Worm (Caenorhabditis elegans) whole organism, L1 larva: ENCODE data around the gene shc-3.

Source experiments
- C16A3.4 ChIP-seq: fragments of 150-350 bp; optimal IDR thresholded peaks from 2 replicates; lab custom pipeline; 2014; ENCODE audit warnings: missing biosample characterization, missing genetic modification characterization
- F16B12.6 ChIP-seq: fragments of 150-350 bp; optimal IDR thresholded peaks from 2 replicates; lab custom pipeline; 2014; ENCODE audit warnings: missing biosample characterization, missing genetic modification characterization
- aha-1 ChIP-seq: fragments of 150-350 bp; optimal IDR thresholded peaks from 2 replicates; lab custom pipeline; 2014; ENCODE audit warnings: missing biosample characterization, missing genetic modification characterization
- alr-1 ChIP-seq: fragments of 200-800 bp; sonication (Bioruptor generic); optimal IDR thresholded peaks from 2 replicates; lab custom pipeline; 2018; ENCODE audit warnings: borderline replicate concordance, mild to moderate bottlenecking, missing genetic modification characterization, missing compliant biosample characterization
- ama-1 ChIP-seq: fragments of 150-350 bp; optimal IDR thresholded peaks from 2 replicates; lab custom pipeline; 2014
- blmp-1 ChIP-seq: fragments of 150-350 bp; optimal IDR thresholded peaks from 2 replicates; lab custom pipeline; 2014; ENCODE audit warnings: missing biosample characterization, missing genetic modification characterization
- ceh-63 ChIP-seq: fragments of 200-800 bp; sonication (Bioruptor generic); optimal IDR thresholded peaks from 2 replicates; lab custom pipeline; 2018; ENCODE audit warnings: mild to moderate bottlenecking, missing genetic modification characterization, missing compliant biosample characterization
- ceh-8 ChIP-seq: fragments of 200-800 bp; sonication (Bioruptor generic); optimal IDR thresholded peaks from 2 replicates; lab custom pipeline; 2018; ENCODE audit warnings: mild to moderate bottlenecking, missing genetic modification characterization, moderate library complexity, missing compliant biosample characterization
- ceh-82 ChIP-seq, 3 experiments: fragments of 150-350 bp in 1 of 3; sonication (generic microtip) in 2 of 3; optimal IDR thresholded peaks; 2 replicates each; lab custom pipeline; 2014 to 2017; ENCODE audit warnings: missing biosample characterization in 3 of 3, missing genetic modification characterization in 3 of 3
- ceh-90 ChIP-seq: sonication (generic microtip); optimal IDR thresholded peaks from 2 replicates; lab custom pipeline; 2016; ENCODE audit warnings: missing genetic modification characterization, missing compliant biosample characterization
- dpl-1 ChIP-seq, 3 experiments: fragments of 150-350 bp in 2 of 3; sonication (generic microtip) in 1 of 3; optimal IDR thresholded peaks; 2 replicates each; lab custom pipeline; 2014 to 2017; ENCODE audit warnings: missing biosample characterization in 3 of 3, missing genetic modification characterization in 3 of 3, missing genetic modification reagents in 3 of 3
- dsc-1 ChIP-seq: sonication (generic microtip); optimal IDR thresholded peaks from 2 replicates; lab custom pipeline; 2016; ENCODE audit warnings: mild to moderate bottlenecking, missing genetic modification characterization, missing compliant biosample characterization
- efl-3 ChIP-seq: fragments of 200-800 bp; sonication (Bioruptor generic); optimal IDR thresholded peaks from 2 replicates; lab custom pipeline; 2018; ENCODE audit warnings: mild to moderate bottlenecking, missing genetic modification characterization, missing compliant biosample characterization
- egl-13 ChIP-seq: sonication (generic microtip); optimal IDR thresholded peaks from 2 replicates; lab custom pipeline; 2016; ENCODE audit warnings: missing genotype, missing genetic modification reagents, missing genetic modification characterization, missing compliant biosample characterization
- egl-27 ChIP-seq, 2 experiments: fragments of 150-350 bp in 1 of 2; sonication (generic microtip); optimal IDR thresholded peaks; 3 replicates each; lab custom pipeline; 2017 to 2018; ENCODE audit warnings: missing biosample characterization in 2 of 2, missing genetic modification characterization in 2 of 2, missing genetic modification reagents in 2 of 2
- elt-2 ChIP-seq: sonication (generic microtip); optimal IDR thresholded peaks from 2 replicates; lab custom pipeline; 2016; ENCODE audit warnings: missing genetic modification characterization, mild to moderate bottlenecking, inconsistent platforms, missing compliant biosample characterization, missing genetic modification reagents
- ets-5 ChIP-seq: fragments of 200-800 bp; sonication (Bioruptor generic); IDR thresholded peaks from 2 replicates; pipeline ENCODE4 v1.3.6; 2022; ENCODE audit warnings: missing genetic modification characterization, missing compliant biosample characterization
- fkh-4 ChIP-seq: sonication (generic microtip); optimal IDR thresholded peaks from 2 replicates; lab custom pipeline; 2016; ENCODE audit warnings: missing compliant biosample characterization, missing genetic modification characterization, borderline replicate concordance
- fos-1 ChIP-seq: fragments of 150-350 bp; optimal IDR thresholded peaks from 2 replicates; lab custom pipeline; 2014; ENCODE audit warnings: missing biosample characterization, missing genetic modification characterization
- hlh-17 ChIP-seq: fragments of 200-800 bp; sonication (Bioruptor generic); optimal IDR thresholded peaks from 2 replicates; lab custom pipeline; 2018; ENCODE audit warnings: missing genetic modification characterization, mild to moderate bottlenecking, missing compliant biosample characterization, moderate library complexity, borderline replicate concordance
- hpl-2 ChIP-seq: fragments of 150-350 bp; optimal IDR thresholded peaks from 2 replicates; lab custom pipeline; 2014; ENCODE audit warnings: missing biosample characterization, missing genetic modification reagents, missing genetic modification characterization
- irx-1 ChIP-seq: sonication (generic microtip); optimal IDR thresholded peaks from 2 replicates; lab custom pipeline; 2016; ENCODE audit warnings: missing genetic modification characterization, missing compliant biosample characterization
- isw-1 ChIP-seq: fragments of 200-800 bp; sonication (Bioruptor generic); IDR thresholded peaks from 2 replicates; pipeline ENCODE4 v1.3.6; 2022; ENCODE audit warnings: missing genetic modification characterization, missing compliant biosample characterization
- lin-14 ChIP-seq: fragments of 200-800 bp; sonication (Bioruptor generic); optimal IDR thresholded peaks from 2 replicates; lab custom pipeline; 2018; ENCODE audit warnings: mild to moderate bottlenecking, missing genetic modification characterization, moderate library complexity, missing compliant biosample characterization
- lin-15B ChIP-seq: fragments of 150-350 bp; sonication (generic microtip); optimal IDR thresholded peaks from 3 replicates; lab custom pipeline; 2014; ENCODE audit warnings: missing biosample characterization, missing genetic modification characterization
- lin-39 ChIP-seq: fragments of 150-350 bp; optimal IDR thresholded peaks from 2 replicates; lab custom pipeline; 2014; ENCODE audit warnings: missing biosample characterization, missing genetic modification reagents, missing genetic modification characterization
- lir-3 ChIP-seq: sonication (generic microtip); optimal IDR thresholded peaks from 2 replicates; lab custom pipeline; 2016; ENCODE audit warnings: mild to moderate bottlenecking, missing genetic modification characterization, moderate library complexity, missing compliant biosample characterization; ENCODE audit not compliant: poor library complexity
- mdl-1 ChIP-seq, 2 experiments: fragments of 150-350 bp; optimal IDR thresholded peaks; 2 replicates each; lab custom pipeline; 2014 to 2017; ENCODE audit warnings: missing biosample characterization in 2 of 2, missing genetic modification characterization in 2 of 2, inconsistent platforms in 1 of 2
- nhr-20 ChIP-seq: sonication (generic microtip); optimal IDR thresholded peaks from 2 replicates; lab custom pipeline; 2016; ENCODE audit warnings: mild to moderate bottlenecking, missing genetic modification characterization, missing compliant biosample characterization
- nhr-237 ChIP-seq: fragments of 150-350 bp; optimal IDR thresholded peaks from 2 replicates; lab custom pipeline; 2014; ENCODE audit warnings: missing biosample characterization, missing genetic modification characterization
- nhr-47 ChIP-seq: sonication (generic microtip); optimal IDR thresholded peaks from 2 replicates; lab custom pipeline; 2016; ENCODE audit warnings: mild to moderate bottlenecking, missing genetic modification characterization, moderate library complexity, missing compliant biosample characterization
- nhr-71 ChIP-seq: sonication (generic microtip); optimal IDR thresholded peaks from 2 replicates; lab custom pipeline; 2016; ENCODE audit warnings: mild to moderate bottlenecking, missing genetic modification characterization, moderate library complexity, missing compliant biosample characterization
- nhr-77 ChIP-seq: fragments of 150-350 bp; optimal IDR thresholded peaks from 2 replicates; lab custom pipeline; 2014; ENCODE audit warnings: missing biosample characterization, missing genetic modification characterization
- nhr-85 ChIP-seq: sonication (generic microtip); peaks from one replicate; lab custom pipeline; 2016; ENCODE audit warnings: missing genetic modification characterization, inconsistent platforms, missing compliant biosample characterization
- pag-3 ChIP-seq: sonication (generic microtip); optimal IDR thresholded peaks from 2 replicates; lab custom pipeline; 2017; ENCODE audit warnings: missing genetic modification characterization, mild to moderate bottlenecking, missing compliant biosample characterization, antibody characterized with exemption, borderline replicate concordance; ENCODE audit not compliant: insufficient read depth
- pax-3 ChIP-seq: fragments of 200-800 bp; sonication (Bioruptor generic); optimal IDR thresholded peaks from 2 replicates; lab custom pipeline; 2018; ENCODE audit warnings: mild to moderate bottlenecking, missing genetic modification characterization, moderate library complexity, missing compliant biosample characterization
- pqm-1 ChIP-seq: sonication (generic microtip); optimal IDR thresholded peaks from 3 replicates; lab custom pipeline; 2017; ENCODE audit warnings: missing biosample characterization, missing genetic modification characterization
- snpc-4 ChIP-seq: fragments of 150-350 bp; optimal IDR thresholded peaks from 2 replicates; lab custom pipeline; 2014; ENCODE audit warnings: missing biosample characterization, missing genetic modification characterization
- sptf-1 ChIP-seq: fragments of 150-350 bp; optimal IDR thresholded peaks from 2 replicates; lab custom pipeline; 2014; ENCODE audit warnings: missing biosample characterization, missing genetic modification characterization
- sup-37 ChIP-seq: fragments of 200-800 bp; sonication (Bioruptor generic); optimal IDR thresholded peaks from 2 replicates; lab custom pipeline; 2018; ENCODE audit warnings: mild to moderate bottlenecking, missing genetic modification characterization, missing compliant biosample characterization
- tlp-1 ChIP-seq: fragments of 150-350 bp; optimal IDR thresholded peaks from 2 replicates; lab custom pipeline; 2014; ENCODE audit warnings: missing biosample characterization, missing genetic modification characterization
- unc-130 ChIP-seq: fragments of 150-350 bp; optimal IDR thresholded peaks from 2 replicates; lab custom pipeline; 2017; ENCODE audit warnings: missing biosample characterization, missing genetic modification characterization, inconsistent platforms
- unc-86 ChIP-seq: sonication (generic microtip); optimal IDR thresholded peaks from 2 replicates; lab custom pipeline; 2016; ENCODE audit warnings: missing genetic modification characterization, missing compliant biosample characterization
- unc-98 ChIP-seq: fragments of 200-800 bp; sonication (Bioruptor generic); IDR thresholded peaks from 2 replicates; pipeline ENCODE4 v1.3.6; 2022; ENCODE audit warnings: missing genetic modification characterization, missing compliant biosample characterization
- vab-15 ChIP-seq: sonication (generic microtip); optimal IDR thresholded peaks from 2 replicates; lab custom pipeline; 2017; ENCODE audit warnings: missing genotype, mild to moderate bottlenecking, missing genetic modification characterization, missing compliant biosample characterization
- xbp-1 ChIP-seq: sonication (generic microtip); optimal IDR thresholded peaks from 2 replicates; lab custom pipeline; 2016; ENCODE audit warnings: missing genetic modification characterization, missing compliant biosample characterization
- zag-1 ChIP-seq: fragments of 150-350 bp; optimal IDR thresholded peaks from 2 replicates; lab custom pipeline; 2014; ENCODE audit warnings: missing biosample characterization, missing genetic modification characterization
- ztf-11 ChIP-seq, 2 experiments: sonication (generic microtip); optimal IDR thresholded peaks; 2 replicates each; lab custom pipeline; 2016 to 2017; ENCODE audit warnings: missing genetic modification characterization in 2 of 2, missing biosample characterization in 1 of 2, missing compliant biosample characterization in 1 of 2
- ztf-4 ChIP-seq: fragments of 150-350 bp; optimal IDR thresholded peaks from 2 replicates; lab custom pipeline; 2014; ENCODE audit warnings: missing biosample characterization, missing genetic modification characterization

Gene shc-3

ce11 chrX:13743371-13743770, 26.0 kb downstream of the shc-3 start:
- TF ChIP-seq mdl-1 (tag; optimal IDR thresholded peaks at IDR 0.05; lab: Kevin White, UChicago) (peak in 1 of 2 experiments; percentile 32), lir-3 (tag; lab: Kevin White, UChicago) (no peak), nhr-85 (no peak), blmp-1 (tag; lab: Kevin White, UChicago) (no peak), aha-1 (tag; lab: Kevin White, UChicago) (no peak), nhr-71 (tag; lab: Kevin White, UChicago) (peak; percentile 26), hpl-2 (GFP tag; lab: Kevin White, UChicago) (no peak), elt-2 (tag; lab: Kevin White, UChicago) (no peak), nhr-237 (tag; lab: Kevin White, UChicago) (no peak), ceh-63 (GFP tag; lab: Kevin White, UChicago) (no peak), ceh-90 (tag; lab: Kevin White, UChicago) (no peak), unc-86 (tag; lab: Kevin White, UChicago) (no peak), nhr-77 (peak; percentile 35), vab-15 (no peak), dsc-1 (tag; lab: Kevin White, UChicago) (no peak), unc-130 (tag; lab: Kevin White, UChicago) (no peak), fkh-4 (tag; lab: Kevin White, UChicago) (no peak), xbp-1 (tag; lab: Kevin White, UChicago) (no peak), alr-1 (no peak), egl-13 (no peak), ceh-8 (GFP tag; lab: Kevin White, UChicago) (no peak), lin-15B (no peak), hlh-17 (GFP tag; lab: Kevin White, UChicago) (no peak), C16A3.4 (tag; lab: Kevin White, UChicago) (no peak), ztf-4 (tag; lab: Kevin White, UChicago) (no peak), lin-14 (GFP tag; lab: Kevin White, UChicago) (peak; percentile 52)

ce11 chrX:13744543-13745113, 27.3 kb downstream of the shc-3 start:
- TF ChIP-seq unc-98 (no peak), fkh-4 (tag; lab: Kevin White, UChicago) (no peak), pqm-1 (tag; lab: Kevin White, UChicago) (no peak), irx-1 (no peak), ceh-90 (tag; lab: Kevin White, UChicago) (no peak), nhr-71 (tag; lab: Kevin White, UChicago) (peak; percentile 95), hpl-2 (GFP tag; lab: Kevin White, UChicago) (no peak), blmp-1 (tag; lab: Kevin White, UChicago) (peak; percentile 64), C16A3.4 (tag; lab: Kevin White, UChicago) (peak; percentile 9), xbp-1 (tag; lab: Kevin White, UChicago) (no peak), dpl-1 (GFP tag; optimal IDR thresholded peaks at IDR 0.05; lab: Kevin White, UChicago) (no peak), pax-3 (no peak), egl-13 (no peak), zag-1 (tag; lab: Kevin White, UChicago) (no peak), lin-15B (no peak), tlp-1 (tag; lab: Kevin White, UChicago) (no peak), nhr-20 (tag; lab: Kevin White, UChicago) (peak; percentile 95), egl-27 (tag; optimal IDR thresholded peaks at IDR 0.05; lab: Kevin White, UChicago) (no peak), sup-37 (GFP tag; lab: Kevin White, UChicago) (no peak), ztf-11 (tag; optimal IDR thresholded peaks at IDR 0.05; lab: Kevin White, UChicago) (no peak), efl-3 (GFP tag; lab: Kevin White, UChicago) (no peak), lir-3 (tag; lab: Kevin White, UChicago) (no peak), lin-39 (no peak), ets-5 (no peak), nhr-47 (tag; lab: Kevin White, UChicago) (peak; percentile 15), isw-1 (GFP tag; lab: Robert Waterston, UW) (no peak), fos-1 (tag; lab: Kevin White, UChicago) (no peak), pag-3 (tag; lab: Kevin White, UChicago) (no peak), snpc-4 (tag; lab: Kevin White, UChicago) (no peak), sptf-1 (no peak), ceh-82 (tag; optimal IDR thresholded peaks at IDR 0.05; lab: Kevin White, UChicago) (no peak), ama-1 (lab: Kevin White, UChicago) (no peak), nhr-237 (tag; lab: Kevin White, UChicago) (no peak), F16B12.6 (no peak)
